Fruit fly (Drosophila melanogaster) whole organism, prepupa: Measurements from ENCODE around the gene Mocs1.
A peak's percentile ranks its signal among the peaks of the same experiment; 100 is the strongest.

Source experiments
- CG10631 ChIP-seq: fragments of 200-800 bp; sonication (Bioruptor generic); optimal IDR thresholded peaks from 2 replicates; lab custom pipeline; 2016; ENCODE audit warnings: missing biosample characterization, missing genetic modification characterization
- CG1621 ChIP-seq: fragments of 200-800 bp; sonication (Bioruptor generic); optimal IDR thresholded peaks from 3 replicates; lab custom pipeline; 2018; ENCODE audit warnings: missing biosample characterization, mild to moderate bottlenecking, missing genetic modification characterization
- CG34406 ChIP-seq: fragments of 200-800 bp; sonication (Bioruptor generic); optimal IDR thresholded peaks from 3 replicates; lab custom pipeline; 2016; ENCODE audit warnings: missing biosample characterization, missing genetic modification characterization
- CG6276 ChIP-seq: fragments of 200-800 bp; sonication (Bioruptor generic); optimal IDR thresholded peaks from 2 replicates; lab custom pipeline; 2017; ENCODE audit warnings: missing biosample characterization, mild to moderate bottlenecking, missing genetic modification characterization
- CG6792 ChIP-seq: fragments of 200-800 bp; sonication (Bioruptor generic); optimal IDR thresholded peaks from 3 replicates; lab custom pipeline; 2016; ENCODE audit warnings: missing biosample characterization, missing genetic modification characterization
- CG6854 ChIP-seq: fragments of 200-800 bp; sonication (Bioruptor generic); optimal IDR thresholded peaks from 2 replicates; lab custom pipeline; 2017; ENCODE audit warnings: missing biosample characterization, mild to moderate bottlenecking, missing genetic modification characterization
- CG8319 ChIP-seq: fragments of 200-800 bp; sonication (Bioruptor generic); optimal IDR thresholded peaks from 3 replicates; lab custom pipeline; 2016; ENCODE audit warnings: missing biosample characterization, missing genetic modification characterization
- CG8632 ChIP-seq: fragments of 200-800 bp; sonication (Bioruptor generic); optimal IDR thresholded peaks from 3 replicates; lab custom pipeline; 2016; ENCODE audit warnings: missing biosample characterization, missing genetic modification characterization
- Eip75B ChIP-seq: fragments of 200-800 bp; sonication (Bioruptor generic); optimal IDR thresholded peaks from 3 replicates; lab custom pipeline; 2016; ENCODE audit warnings: missing biosample characterization, missing genetic modification characterization
- Ets96B ChIP-seq: fragments of 200-800 bp; optimal IDR thresholded peaks from 2 replicates; lab custom pipeline; 2019; ENCODE audit warnings: missing biosample characterization, mild to moderate bottlenecking, missing genetic modification characterization, moderate library complexity
- Hr39 ChIP-seq: fragments of 200-800 bp; sonication (Bioruptor generic); optimal IDR thresholded peaks from 2 replicates; lab custom pipeline; 2016; ENCODE audit warnings: missing biosample characterization, missing genetic modification characterization
- Met ChIP-seq: fragments of 200-800 bp; sonication (Bioruptor generic); optimal IDR thresholded peaks from 3 replicates; lab custom pipeline; 2016; ENCODE audit warnings: missing biosample characterization, missing genetic modification characterization
- dsx ChIP-seq: fragments of 200-800 bp; optimal IDR thresholded peaks from 3 replicates; lab custom pipeline; 2019; ENCODE audit warnings: missing biosample characterization, mild to moderate bottlenecking, missing genetic modification characterization, moderate library complexity; ENCODE audit not compliant: poor library complexity, severe bottlenecking
- fd85E ChIP-seq: fragments of 200-800 bp; sonication (Bioruptor generic); optimal IDR thresholded peaks from 3 replicates; lab custom pipeline; 2016; ENCODE audit warnings: missing biosample characterization, missing genetic modification characterization
- pdm3 ChIP-seq: fragments of 200-800 bp; sonication (Bioruptor generic); optimal IDR thresholded peaks from 3 replicates; lab custom pipeline; 2016; ENCODE audit warnings: missing biosample characterization, missing genetic modification characterization
- spab ChIP-seq: fragments of 200-800 bp; sonication (Bioruptor generic); optimal IDR thresholded peaks from 2 replicates; lab custom pipeline; 2017; ENCODE audit warnings: missing biosample characterization, mild to moderate bottlenecking, missing genetic modification characterization, missing genetic modification reagents
- topi ChIP-seq: fragments of 200-800 bp; sonication (Bioruptor generic); optimal IDR thresholded peaks from 3 replicates; lab custom pipeline; 2016; ENCODE audit warnings: missing biosample characterization, missing genetic modification characterization

Gene Mocs1

DNA sequence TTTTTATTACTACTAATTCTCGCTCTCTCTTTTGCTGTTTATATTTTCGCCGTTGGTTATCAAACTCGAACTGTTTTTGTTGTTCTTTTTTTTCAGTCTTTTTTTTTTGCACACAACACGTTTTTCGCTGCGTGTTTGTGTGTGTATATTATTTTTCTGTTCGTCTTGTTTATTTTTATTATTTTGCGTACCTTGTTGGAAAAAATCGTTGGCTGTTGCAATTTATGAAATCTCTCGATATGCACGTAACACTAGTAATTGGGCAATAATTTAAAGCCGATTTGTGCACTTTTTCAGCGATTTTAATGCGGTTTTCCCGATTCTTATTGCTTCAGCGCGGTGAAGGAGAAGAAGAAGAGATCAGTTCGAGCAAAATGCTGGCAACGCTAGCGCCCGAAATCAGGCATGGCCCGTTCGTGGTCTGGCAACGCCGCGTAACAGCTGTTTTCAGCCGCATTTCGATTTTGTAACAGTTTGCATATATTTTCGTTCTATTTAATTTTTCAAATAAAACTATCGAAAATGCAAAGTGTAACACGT is 50.2 kb downstream of the Mocs1 start, which contains the start of the genes FoxK and mRpL2 (continued):
- TF ChIP-seq pdm3 = peak; percentile 71
- peak; percentile 51 for TF ChIP-seq CG34406 (GFP tag; lab: Kevin White, UChicago)
- peak; percentile 63 for TF ChIP-seq CG8632 (GFP tag; lab: Kevin White, UChicago)
- TF ChIP-seq Eip75B (GFP tag; lab: Kevin White, UChicago) = peak; percentile 57
- peak; percentile 94 for TF ChIP-seq CG6276 (GFP tag; lab: Kevin White, UChicago)
- TF ChIP-seq Met (GFP tag; lab: Kevin White, UChicago) = peak; percentile 62
- TF ChIP-seq fd85E = peak; percentile 42
- peak; percentile 47 for TF ChIP-seq CG10631
- peak; percentile 77 for TF ChIP-seq dsx (GFP tag; lab: Kevin White, UChicago)
- peak; percentile 26 for TF ChIP-seq CG8319 (GFP tag; lab: Kevin White, UChicago)
- TF ChIP-seq CG6854 (GFP tag; lab: Kevin White, UChicago) = peak; percentile 65
- TF ChIP-seq topi (GFP tag; lab: Kevin White, UChicago) = peak; percentile 42
- TF ChIP-seq CG1621 = peak; percentile 70
- TF ChIP-seq CG6792 (GFP tag; lab: Kevin White, UChicago) = peak; percentile 37
- TF ChIP-seq Ets96B (tag; lab: Kevin White, UChicago) = peak; percentile 80
- TF ChIP-seq spab (GFP tag; lab: Kevin White, UChicago) = peak; percentile 86
- TF ChIP-seq Hr39 = peak; percentile 12
- TF ChIP-seq, all 60 proteins: peak for 51
